Worm (Caenorhabditis elegans) whole organism, L4/young adult: ENCODE measurements around the gene C05G5.5.

Experiments
- dao-5 ChIP-seq: sonication (generic microtip); optimal IDR thresholded peaks from 2 replicates; lab custom pipeline; 2016; ENCODE audit warnings: missing genotype, missing genetic modification characterization, moderate library complexity, missing compliant biosample characterization
- him-1 ChIP-seq: sonication (generic microtip); optimal IDR thresholded peaks from 2 replicates; lab custom pipeline; 2016; ENCODE audit warnings: missing genotype, missing genetic modification reagents, missing genetic modification characterization, missing compliant biosample characterization

ce11 chrX:14706698-14707285 lies 54.1 kb downstream of the C05G5.5 start, which contains the start of gene tmem-184:
- TF ChIP-seq him-1 (tag; lab: Kevin White, UChicago) (no peak), dao-5 (tag; lab: Kevin White, UChicago) (no peak)
